Worm (Caenorhabditis elegans) whole organism, L3 larva: Measurements from ENCODE around the gene srg-64.

ENCODE experiments used
- R02D3.7 ChIP-seq: fragments of 150-350 bp; optimal IDR thresholded peaks from 2 replicates; lab custom pipeline; 2014; ENCODE audit warnings: missing biosample characterization, missing genetic modification characterization
- ZK546.5 ChIP-seq: sonication (generic microtip); optimal IDR thresholded peaks from 2 replicates; lab custom pipeline; 2017; ENCODE audit warnings: missing biosample characterization, missing genetic modification characterization
- aly-2 ChIP-seq: fragments of 150-350 bp; optimal IDR thresholded peaks from 2 replicates; lab custom pipeline; 2014; ENCODE audit warnings: missing biosample characterization, missing genetic modification characterization
- ceh-16 ChIP-seq: sonication (generic microtip); optimal IDR thresholded peaks from 2 replicates; lab custom pipeline; 2017; ENCODE audit warnings: missing biosample characterization, missing genetic modification characterization
- ceh-82 ChIP-seq: fragments of 150-350 bp; optimal IDR thresholded peaks from 2 replicates; lab custom pipeline; 2014; ENCODE audit warnings: missing biosample characterization, missing genetic modification characterization
- daf-12 ChIP-seq: fragments of 150-350 bp; optimal IDR thresholded peaks from 2 replicates; lab custom pipeline; 2014; ENCODE audit warnings: missing biosample characterization, missing genetic modification reagents, missing genetic modification characterization
- egl-27 ChIP-seq: sonication (generic microtip); optimal IDR thresholded peaks from 4 replicates; lab custom pipeline; 2017; ENCODE audit warnings: missing biosample characterization, missing genetic modification reagents, missing genetic modification characterization
- elt-1 ChIP-seq: fragments of 150-350 bp; optimal IDR thresholded peaks from 2 replicates; lab custom pipeline; 2014; ENCODE audit warnings: missing biosample characterization, missing genetic modification characterization
- elt-2 ChIP-seq: sonication (generic microtip); optimal IDR thresholded peaks from 2 replicates; lab custom pipeline; 2016; ENCODE audit warnings: missing genetic modification reagents, mild to moderate bottlenecking, missing genetic modification characterization, missing compliant biosample characterization
- elt-3 ChIP-seq, 3 experiments: fragments of 150-350 bp in 1 of 3; sonication (generic microtip) in 2 of 3; optimal IDR thresholded peaks; 2 replicates in 2 of 3; 4 replicates in 1 of 3; lab custom pipeline; 2014 to 2017; ENCODE audit warnings: missing biosample characterization in 3 of 3, missing genetic modification characterization in 3 of 3
- eor-1 ChIP-seq, 2 experiments: fragments of 150-350 bp; optimal IDR thresholded peaks; 2 replicates each; lab custom pipeline; 2014 to 2018; ENCODE audit warnings: missing biosample characterization in 2 of 2, missing genetic modification characterization in 2 of 2
- fkh-10 ChIP-seq: sonication (generic microtip); optimal IDR thresholded peaks from 2 replicates; lab custom pipeline; 2017; ENCODE audit warnings: missing biosample characterization, missing genetic modification reagents, missing genetic modification characterization
- fos-1 ChIP-seq: fragments of 150-350 bp; optimal IDR thresholded peaks from 2 replicates; lab custom pipeline; 2014; ENCODE audit warnings: missing biosample characterization, missing genetic modification characterization
- hmg-11 ChIP-seq: sonication (generic microtip); optimal IDR thresholded peaks from 2 replicates; lab custom pipeline; 2016; ENCODE audit warnings: missing genetic modification characterization, missing compliant biosample characterization
- jun-1 ChIP-seq: fragments of 150-350 bp; optimal IDR thresholded peaks from 2 replicates; lab custom pipeline; 2014; ENCODE audit warnings: missing biosample characterization, missing genetic modification reagents, missing genetic modification characterization
- lin-39 ChIP-seq: fragments of 150-350 bp; optimal IDR thresholded peaks from 2 replicates; lab custom pipeline; 2018; ENCODE audit warnings: missing biosample characterization, missing genetic modification reagents, missing genetic modification characterization
- lsy-12 ChIP-seq: sonication (generic microtip); optimal IDR thresholded peaks from 2 replicates; lab custom pipeline; 2016; ENCODE audit warnings: mild to moderate bottlenecking, missing genetic modification characterization, missing compliant biosample characterization
- mdl-1 ChIP-seq: fragments of 150-350 bp; optimal IDR thresholded peaks from 2 replicates; lab custom pipeline; 2014; ENCODE audit warnings: missing biosample characterization, missing genetic modification characterization
- nfya-1 ChIP-seq: sonication (generic microtip); optimal IDR thresholded peaks from 2 replicates; lab custom pipeline; 2017; ENCODE audit warnings: missing genetic modification characterization, mild to moderate bottlenecking, missing compliant biosample characterization, antibody characterized with exemption, moderate library complexity; ENCODE audit not compliant: insufficient read depth
- nhr-12 ChIP-seq: fragments of 150-350 bp; optimal IDR thresholded peaks from 2 replicates; lab custom pipeline; 2014; ENCODE audit warnings: missing biosample characterization, missing genetic modification characterization
- nhr-23 ChIP-seq: fragments of 150-350 bp; optimal IDR thresholded peaks from 2 replicates; lab custom pipeline; 2014; ENCODE audit warnings: missing biosample characterization, missing genetic modification reagents, missing genetic modification characterization
- nhr-237 ChIP-seq: fragments of 150-350 bp; optimal IDR thresholded peaks from 2 replicates; lab custom pipeline; 2014; ENCODE audit warnings: missing biosample characterization, missing genetic modification characterization
- nhr-43 ChIP-seq: sonication (generic microtip); optimal IDR thresholded peaks from 2 replicates; lab custom pipeline; 2016; ENCODE audit warnings: mild to moderate bottlenecking, missing genetic modification characterization, missing compliant biosample characterization; ENCODE audit not compliant: poor library complexity, severe bottlenecking
- nhr-67 ChIP-seq: fragments of 150-350 bp; optimal IDR thresholded peaks from 2 replicates; lab custom pipeline; 2014; ENCODE audit warnings: missing biosample characterization, missing genetic modification characterization
- nhr-76 ChIP-seq: fragments of 150-350 bp; sonication (generic microtip); optimal IDR thresholded peaks from 5 replicates; lab custom pipeline; 2014; ENCODE audit warnings: missing biosample characterization, missing genetic modification characterization
- nhr-77 ChIP-seq: fragments of 150-350 bp; optimal IDR thresholded peaks from 2 replicates; lab custom pipeline; 2014; ENCODE audit warnings: missing biosample characterization, missing genetic modification characterization
- pha-4 ChIP-seq: fragments of 150-350 bp; optimal IDR thresholded peaks from 2 replicates; lab custom pipeline; 2014; ENCODE audit warnings: missing biosample characterization, missing genetic modification reagents, missing genetic modification characterization
- pqm-1 ChIP-seq: fragments of 150-350 bp; optimal IDR thresholded peaks from 2 replicates; lab custom pipeline; 2017; ENCODE audit warnings: missing biosample characterization, missing genetic modification characterization, inconsistent platforms
- sea-2 ChIP-seq: fragments of 150-350 bp; sonication (generic microtip); optimal IDR thresholded peaks from 4 replicates; lab custom pipeline; 2014; ENCODE audit warnings: missing biosample characterization, missing genetic modification reagents, missing genetic modification characterization
- skn-1 ChIP-seq: fragments of 150-350 bp; optimal IDR thresholded peaks from 2 replicates; lab custom pipeline; 2014; ENCODE audit warnings: missing biosample characterization, missing genetic modification characterization
- snpc-4 ChIP-seq: fragments of 150-350 bp; optimal IDR thresholded peaks from 2 replicates; lab custom pipeline; 2014; ENCODE audit warnings: missing biosample characterization, missing genetic modification characterization
- tbx-2 ChIP-seq: sonication (generic microtip); optimal IDR thresholded peaks from 2 replicates; lab custom pipeline; 2016; ENCODE audit warnings: mild to moderate bottlenecking, missing genetic modification characterization, missing compliant biosample characterization
- unc-62 ChIP-seq: fragments of 150-350 bp; sonication (generic microtip); optimal IDR thresholded peaks from 4 replicates; lab custom pipeline; 2014; ENCODE audit warnings: missing biosample characterization, missing genetic modification reagents, missing genetic modification characterization
- zag-1 ChIP-seq: fragments of 150-350 bp; optimal IDR thresholded peaks from 2 replicates; lab custom pipeline; 2014; ENCODE audit warnings: missing biosample characterization, missing genetic modification characterization
- ztf-11 ChIP-seq: fragments of 150-350 bp; optimal IDR thresholded peaks from 2 replicates; lab custom pipeline; 2014; ENCODE audit warnings: missing biosample characterization, missing genetic modification characterization
- ztf-4 ChIP-seq: fragments of 150-350 bp; optimal IDR thresholded peaks from 2 replicates; lab custom pipeline; 2014; ENCODE audit warnings: missing biosample characterization, missing genetic modification characterization

The srg-64 gene

DNA sequence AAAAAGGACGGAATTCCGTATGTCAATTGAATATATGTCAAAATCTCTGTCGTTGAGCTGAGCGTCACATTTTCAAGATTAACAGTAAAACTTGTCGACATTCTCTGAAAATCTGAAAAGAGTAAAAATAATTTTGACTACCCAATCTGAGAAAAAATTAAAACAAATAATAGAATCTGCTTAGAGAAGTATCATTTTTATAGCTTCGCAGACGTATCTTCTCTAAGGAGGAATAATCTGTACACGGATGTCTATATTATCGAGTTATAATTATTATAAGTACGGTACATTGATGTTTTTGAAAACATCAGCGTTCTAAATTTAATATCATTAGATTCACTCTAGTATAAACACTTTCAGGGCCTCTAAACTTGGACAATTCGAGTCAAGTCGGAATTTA is at the start of gene srg-64:
Gene srg-64, minus strand, starts transcription at position 101 of the 400 bp plus-strand sequence.
- TF ChIP-seq egl-27 (no peak), aly-2 (tag; lab: Kevin White, UChicago) (no peak), elt-1 (no peak), lsy-12 (tag; lab: Kevin White, UChicago) (no peak), ZK546.5 (tag; lab: Kevin White, UChicago) (no peak), sea-2 (GFP tag; lab: Kevin White, UChicago) (no peak), nhr-77 (no peak), lin-39 (tag; lab: Kevin White, UChicago) (no peak), unc-62 (GFP tag; lab: Kevin White, UChicago) (no peak), snpc-4 (no peak), hmg-11 (tag; lab: Kevin White, UChicago) (no peak), nhr-237 (tag; lab: Kevin White, UChicago) (no peak), ceh-82 (tag; lab: Kevin White, UChicago) (no peak)

DNA sequence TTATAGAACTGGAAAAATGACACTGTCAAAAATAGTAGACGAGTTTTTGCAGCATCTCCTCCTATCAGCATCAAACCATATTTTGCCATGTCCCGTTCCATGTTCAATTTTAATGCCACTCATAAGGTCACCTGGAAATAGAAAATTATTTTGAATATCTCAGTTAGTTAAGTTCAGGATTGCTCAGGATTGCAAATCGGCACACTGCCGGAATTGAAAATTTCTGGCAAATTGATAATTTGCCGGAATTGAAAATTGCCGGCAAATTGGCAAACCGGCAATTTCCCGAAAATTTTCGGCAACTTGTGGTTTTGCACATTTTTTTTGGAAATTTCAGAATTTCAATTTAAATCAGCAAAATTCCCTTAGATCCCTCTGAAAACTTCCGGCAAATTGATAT is 46.3 kb upstream of the srg-64 start, which contains the start of gene Y7A5A.5:
Gene Y7A5A.5, minus strand, starts transcription at position 101 of the 400 bp plus-strand sequence.
- TF ChIP-seq nhr-23 (tag; lab: Kevin White, UChicago), result no peak
- TF ChIP-seq ceh-16 (tag; lab: Kevin White, UChicago), result no peak
- TF ChIP-seq zag-1 (tag; lab: Kevin White, UChicago), result no peak
- TF ChIP-seq nhr-43 (tag; lab: Kevin White, UChicago), result no peak
- TF ChIP-seq lsy-12 (tag; lab: Kevin White, UChicago), result no peak
- TF ChIP-seq ztf-11 (tag; lab: Kevin White, UChicago), result no peak
- TF ChIP-seq skn-1, result no peak
- no peak for TF ChIP-seq fkh-10
- no peak for TF ChIP-seq daf-12
- no peak for TF ChIP-seq nhr-67
- no peak for TF ChIP-seq aly-2 (tag; lab: Kevin White, UChicago)
- TF ChIP-seq nhr-76 (tag; lab: Kevin White, UChicago), result no peak
- TF ChIP-seq pha-4, result no peak
- no peak for TF ChIP-seq eor-1 (tag; optimal IDR thresholded peaks at IDR 0.05; lab: Kevin White, UChicago)
- TF ChIP-seq nhr-12 (tag; lab: Kevin White, UChicago), result no peak
- no peak for TF ChIP-seq elt-3 (tag; optimal IDR thresholded peaks at IDR 0.05; lab: Kevin White, UChicago)
- TF ChIP-seq ztf-4, result no peak

- TF ChIP-seq jun-1, result no peak
- TF ChIP-seq, all 47 proteins: peak for 0
Measured at ce11 chrX:15784570-15784969, 44.1 kb upstream of the srg-64 start, which contains the start of gene Y7A5A.3. Y7A5A.3 (minus strand) TSS chrX:15784670.

DNA sequence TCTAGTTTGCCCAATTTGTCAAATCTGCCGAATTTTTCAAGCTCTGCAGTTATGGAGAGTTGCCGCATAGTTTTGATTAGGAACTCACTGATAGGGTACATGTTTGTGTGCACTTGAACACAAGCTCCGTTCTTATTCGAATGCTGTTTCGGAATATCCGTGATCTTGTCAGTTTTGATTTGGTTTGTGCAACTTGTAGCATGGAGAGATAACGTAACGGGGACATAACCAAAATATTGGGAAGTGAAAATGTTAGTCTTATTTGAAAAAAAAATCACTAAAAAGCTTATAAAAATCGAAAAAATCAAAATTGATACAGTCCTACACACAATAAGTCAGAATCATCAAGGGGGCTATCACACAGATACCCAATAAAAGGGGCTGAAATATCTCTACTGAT is 41.6 kb upstream of the srg-64 start, which contains the start of gene Y7A5A.24:
Gene Y7A5A.24, minus strand, starts transcription at position 101 of the 400 bp plus-strand sequence.
- TF ChIP-seq fos-1 (no peak), mdl-1 (no peak), tbx-2 (tag; lab: Kevin White, UChicago) (no peak), sea-2 (GFP tag; lab: Kevin White, UChicago) (no peak), nhr-23 (tag; lab: Kevin White, UChicago) (no peak), ZK546.5 (tag; lab: Kevin White, UChicago) (no peak)

ce11 chrX:15779503-15779902 is 39.1 kb upstream of the srg-64 start:
- peak; percentile 95 for TF ChIP-seq pqm-1
- peak; percentile 33 for TF ChIP-seq snpc-4
- peak; percentile 98 for TF ChIP-seq elt-2 (tag; lab: Kevin White, UChicago)
- no peak for TF ChIP-seq lsy-12 (tag; lab: Kevin White, UChicago)
- no peak for TF ChIP-seq fkh-10
- TF ChIP-seq fos-1, result peak; percentile 8
- TF ChIP-seq nfya-1 (tag; lab: Kevin White, UChicago), result peak; percentile 53
- TF ChIP-seq R02D3.7 (tag; lab: Kevin White, UChicago), result no peak
- no peak for TF ChIP-seq lin-39 (tag; lab: Kevin White, UChicago)
- peak; percentile 87 for TF ChIP-seq jun-1
- peak; percentile 55 for TF ChIP-seq pha-4
- TF ChIP-seq skn-1, result peak; percentile 63
